Fruit fly (Drosophila melanogaster): ENCODE results near the gene CG3473.

Gene CG3473

dm6 chr2L:14539872-14540524, 23.5 kb downstream of the CG3473 start (continued):
- TF ChIP-seq CoRest (tag; optimal IDR thresholded peaks at IDR 0.05) (peak; percentile 9), Mrtf (GFP tag; IDR thresholded peaks at IDR 0.05) (no peak), ac (GFP tag; optimal IDR thresholded peaks at IDR 0.05) (no peak), CG9437 (GFP tag; optimal IDR thresholded peaks at IDR 0.05) (no peak), hkb (optimal IDR thresholded peaks at IDR 0.05) (no peak), hkb (GFP tag; IDR thresholded peaks at IDR 0.05) (no peak), NC2α (GFP tag; optimal IDR thresholded peaks at IDR 0.05) (no peak), yki (optimal IDR thresholded peaks at IDR 0.05) (no peak), croc (GFP tag; conservative IDR thresholded peaks at IDR 0.05) (peak; percentile 18; the same call in 1 of the 3 replicates), sisA (GFP tag; IDR thresholded peaks at IDR 0.05) (no peak), Lpt (GFP tag; optimal IDR thresholded peaks at IDR 0.05) (no peak), lab (GFP tag; optimal IDR thresholded peaks at IDR 0.05) (no peak), D (optimal IDR thresholded peaks at IDR 0.05) (no peak), D (GFP tag; optimal IDR thresholded peaks at IDR 0.05) (no peak), disco-r (GFP tag; optimal IDR thresholded peaks at IDR 0.05) (no peak), oc (tag; optimal IDR thresholded peaks at IDR 0.05) (no peak), CHES-1-like (GFP tag; optimal IDR thresholded peaks at IDR 0.05) (no peak), unpg (GFP tag; optimal IDR thresholded peaks at IDR 0.05) (no peak), seq (GFP tag; IDR thresholded peaks at IDR 0.05) (no peak), CG4707 (GFP tag; optimal IDR thresholded peaks at IDR 0.05) (no peak), crc (GFP tag; optimal IDR thresholded peaks at IDR 0.05) (no peak), Hr51 (GFP tag; optimal IDR thresholded peaks at IDR 0.05) (no peak), CG9932 (GFP tag; IDR thresholded peaks at IDR 0.05) (no peak), CG32532 (GFP tag; IDR thresholded peaks at IDR 0.05) (no peak), Chrac-16 (GFP tag; optimal IDR thresholded peaks at IDR 0.05) (no peak), CG9215 (GFP tag; IDR thresholded peaks at IDR 0.05) (no peak), Lim3 (GFP tag; IDR thresholded peaks at IDR 0.05) (no peak), CG18262 (tag; optimal IDR thresholded peaks at IDR 0.05) (peak; percentile 52), chm (GFP tag; IDR thresholded peaks at IDR 0.05) (no peak), fu2 (GFP tag; optimal IDR thresholded peaks at IDR 0.05) (no peak), sob (GFP tag; IDR thresholded peaks at IDR 0.05) (no peak), ara (GFP tag; IDR thresholded peaks at IDR 0.05) (no peak), Dip2 (GFP tag; IDR thresholded peaks at IDR 0.05) (no peak), CG30431 (GFP tag; optimal IDR thresholded peaks at IDR 0.05) (no peak), pros (GFP tag; optimal IDR thresholded peaks at IDR 0.05) (no peak), Atf-2 (GFP tag; optimal IDR thresholded peaks at IDR 0.05) (no peak), CG12299 (tag; optimal IDR thresholded peaks at IDR 0.05) (no peak), CG17361 (GFP tag; IDR thresholded peaks at IDR 0.05) (peak; percentile 39; the same call in 1 of the 3 replicates), CG42726 (GFP tag; IDR thresholded peaks at IDR 0.05; ENCODE audit: partially characterized antibody) (no peak), gro (GFP tag; optimal IDR thresholded peaks at IDR 0.05) (no peak), CG16863 (GFP tag; optimal IDR thresholded peaks at IDR 0.05) (no peak), CG13775 (GFP tag; optimal IDR thresholded peaks at IDR 0.05) (no peak), Dfd (GFP tag; optimal IDR thresholded peaks at IDR 0.05) (no peak), dan (GFP tag; IDR thresholded peaks at IDR 0.05) (no peak), CG1602 (GFP tag; optimal IDR thresholded peaks at IDR 0.05) (no peak), Dbx (GFP tag; IDR thresholded peaks at IDR 0.05) (no peak), Doc2 (GFP tag; IDR thresholded peaks at IDR 0.05) (no peak), Sry-β (GFP tag; optimal IDR thresholded peaks at IDR 0.05) (no peak), Sin3A (optimal IDR thresholded peaks at IDR 0.05) (no peak), insv (GFP tag; optimal IDR thresholded peaks at IDR 0.05) (no peak), CG6765 (GFP tag; optimal IDR thresholded peaks at IDR 0.05) (no peak), Hey (tag; optimal IDR thresholded peaks at IDR 0.05) (no peak), CG14860 (GFP tag; IDR thresholded peaks at IDR 0.05; ENCODE audit: partially characterized antibody) (no peak)

Measured in whole organism, embryonic.